Fruit fly (Drosophila melanogaster) Kc167 (cell line): ENCODE results near the gene CG11899.

Source experiments
- Myc ChIP-seq: fragments of >200 bp; optimal IDR thresholded peaks from 2 replicates; lab custom pipeline; 2017; ENCODE audit warnings: missing external identifiers
- psq ChIP-seq: fragments of >200 bp; optimal IDR thresholded peaks from 2 replicates; lab custom pipeline; 2017; ENCODE audit warnings: missing external identifiers

- TF ChIP-seq psq: no peak
- TF ChIP-seq Myc (lab: Kevin White, UChicago): no peak
Observed at dm6 chr3R:29217309-29217708, 17.1 kb downstream of the CG11899 start.
